Fruit fly (Drosophila melanogaster): Measurements from ENCODE around the gene CG4995.

The CG4995 gene

DNA sequence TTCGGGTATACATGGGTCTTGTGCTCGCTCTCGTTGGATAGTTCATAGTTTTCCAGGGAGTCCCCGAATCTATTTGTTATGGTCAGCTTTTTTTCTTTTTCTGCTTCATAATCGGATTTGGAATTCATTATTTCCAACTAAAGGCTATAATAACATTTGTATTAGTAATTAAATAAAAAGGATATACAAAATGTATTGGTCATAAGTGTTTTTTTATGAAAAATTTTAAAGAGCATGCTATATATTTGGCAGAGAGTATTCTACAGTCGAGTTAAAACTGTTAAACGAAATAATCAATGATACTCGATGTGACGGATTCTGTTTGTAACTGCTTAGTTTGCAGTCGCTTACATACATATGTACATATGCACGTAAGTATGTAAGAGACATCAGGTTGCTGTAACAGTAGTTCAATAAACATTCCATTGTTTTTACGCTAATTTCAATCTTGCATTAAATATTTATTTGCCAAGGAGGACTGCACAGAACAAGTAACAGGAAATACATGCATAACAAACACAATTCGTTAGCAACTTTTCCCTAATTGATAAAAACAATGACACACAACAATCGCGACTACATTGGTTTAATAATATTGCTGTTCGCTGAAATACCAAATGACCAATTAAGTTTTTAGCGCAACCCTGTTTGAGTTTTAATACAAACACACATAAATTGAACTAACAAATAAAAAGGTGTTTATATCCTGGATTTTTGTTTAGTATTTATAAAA, 23.0 kb upstream of the CG4995 start (continued):
- TF ChIP-seq CG10274 (GFP tag; optimal IDR thresholded peaks at IDR 0.05) (no peak), hkb (optimal IDR thresholded peaks at IDR 0.05) (no peak), hkb (GFP tag; IDR thresholded peaks at IDR 0.05) (0 out of 2 replicates have a peak, but pooled peaks have one; percentile 13), CG13287 (GFP tag; IDR thresholded peaks at IDR 0.05; ENCODE audit: partially characterized antibody) (0 out of 2 replicates have a peak, but pooled peaks have one; percentile 50), Xbp1 (GFP tag; optimal IDR thresholded peaks at IDR 0.05) (peak; percentile 16), Ada2b (GFP tag; IDR thresholded peaks at IDR 0.05) (no peak), grau (tag; optimal IDR thresholded peaks at IDR 0.05) (peak; percentile 36), scrt (GFP tag; optimal IDR thresholded peaks at IDR 0.05) (no peak), ato (GFP tag; IDR thresholded peaks at IDR 0.05; ENCODE audit: partially characterized antibody) (no peak), tap (tag; optimal IDR thresholded peaks at IDR 0.05) (peak; percentile 6), CG31365 (tag; optimal IDR thresholded peaks at IDR 0.05) (peak; percentile 55), phol (tag; optimal IDR thresholded peaks at IDR 0.05) (peak; percentile 5), HLH3B (GFP tag; IDR thresholded peaks at IDR 0.05) (no peak), gcm2 (GFP tag; optimal IDR thresholded peaks at IDR 0.05) (no peak), fd96Cb (tag; optimal IDR thresholded peaks at IDR 0.05) (peak; percentile 9), pum (GFP tag; optimal IDR thresholded peaks at IDR 0.05) (no peak), mam (GFP tag; optimal IDR thresholded peaks at IDR 0.05) (no peak)

DNA sequence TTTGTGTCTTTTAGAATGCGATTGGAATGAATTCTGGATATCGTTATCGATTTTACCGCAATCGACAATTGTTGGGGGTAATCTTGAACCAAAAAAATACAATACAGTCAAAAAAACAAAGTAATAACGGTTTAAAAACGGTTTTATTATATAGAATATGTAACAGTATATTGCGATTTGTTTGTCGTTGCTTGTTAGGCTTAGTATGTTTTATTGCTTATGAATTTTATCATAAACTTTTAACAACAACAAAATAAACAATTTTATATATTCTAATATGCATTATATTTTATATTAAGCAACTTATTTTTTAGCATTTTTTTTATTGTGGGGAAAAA, 22.5 kb upstream of the CG4995 start, which contains the start of gene CYLD:
Gene CYLD (minus strand): TSS at position 38 of the 338 bp plus-strand sequence.
- peak; percentile 77 for TF ChIP-seq stc (GFP tag; IDR thresholded peaks at IDR 0.05)
- TF ChIP-seq Dbx (GFP tag; IDR thresholded peaks at IDR 0.05), result peak; percentile 57; the same call in 1 of the 3 replicates
- peak; percentile 64 for TF ChIP-seq CG12769 (tag; optimal IDR thresholded peaks at IDR 0.05)
- no peak for TF ChIP-seq CTCF (GFP tag; optimal IDR thresholded peaks at IDR 0.05)
- no peak for TF ChIP-seq vfl (GFP tag; optimal IDR thresholded peaks at IDR 0.05)
- peak; percentile 47 for TF ChIP-seq CG3065 (GFP tag; optimal IDR thresholded peaks at IDR 0.05)
- TF ChIP-seq ato (GFP tag; IDR thresholded peaks at IDR 0.05; ENCODE audit: partially characterized antibody), result no peak
- peak; percentile 44 for TF ChIP-seq CG7271 (tag; optimal IDR thresholded peaks at IDR 0.05)
- no peak for TF ChIP-seq CG8359 (GFP tag; optimal IDR thresholded peaks at IDR 0.05; ENCODE audit: borderline replicate concordance)
- no peak for TF ChIP-seq CG32767 (GFP tag; IDR thresholded peaks at IDR 0.05)
- no peak for TF ChIP-seq luna (GFP tag; optimal IDR thresholded peaks at IDR 0.05)
- no peak for TF ChIP-seq ab (GFP tag; optimal IDR thresholded peaks at IDR 0.05)
- no peak for TF ChIP-seq hb (GFP tag; IDR thresholded peaks at IDR 0.05; ENCODE audit: partially characterized antibody)
- peak; percentile 58 for TF ChIP-seq CG13894 (tag; optimal IDR thresholded peaks at IDR 0.05)
- no peak for TF ChIP-seq peb (GFP tag; IDR thresholded peaks at IDR 0.05)
- TF ChIP-seq CG30403 (GFP tag; optimal IDR thresholded peaks at IDR 0.05), result peak; percentile 80
- no peak for TF ChIP-seq h (optimal IDR thresholded peaks at IDR 0.05)
- TF ChIP-seq ttk (GFP tag; IDR thresholded peaks at IDR 0.05), result no peak
- TF ChIP-seq CG10209 (GFP tag; optimal IDR thresholded peaks at IDR 0.05), result peak; percentile 52
- peak; percentile 41; the same call in 1 of the 2 replicates for TF ChIP-seq seq (GFP tag; IDR thresholded peaks at IDR 0.05)
- no peak for TF ChIP-seq CG12236 (GFP tag; optimal IDR thresholded peaks at IDR 0.05)
- no peak for TF ChIP-seq Sry-β (GFP tag; optimal IDR thresholded peaks at IDR 0.05)
- peak; percentile 83 for TF ChIP-seq CG2678 (tag; optimal IDR thresholded peaks at IDR 0.05)
- TF ChIP-seq CG12155 (GFP tag; optimal IDR thresholded peaks at IDR 0.05), result peak; percentile 41
- TF ChIP-seq pzg (GFP tag; optimal IDR thresholded peaks at IDR 0.05), result peak; percentile 32
- TF ChIP-seq CG13624 (GFP tag; optimal IDR thresholded peaks at IDR 0.05), result peak; percentile 44
- TF ChIP-seq Oli (tag; optimal IDR thresholded peaks at IDR 0.05), result peak; percentile 59
- TF ChIP-seq mirr (GFP tag; optimal IDR thresholded peaks at IDR 0.05), result no peak
- peak; percentile 65 for TF ChIP-seq Dref (GFP tag; IDR thresholded peaks at IDR 0.05)
- TF ChIP-seq CG30431 (GFP tag; optimal IDR thresholded peaks at IDR 0.05), result no peak
- TF ChIP-seq otp (GFP tag; IDR thresholded peaks at IDR 0.05), result no peak
- no peak; the same call in 2 of the 3 replicates for TF ChIP-seq CG14860 (GFP tag; IDR thresholded peaks at IDR 0.05; ENCODE audit: partially characterized antibody)
- no peak for TF ChIP-seq CG11456 (GFP tag; IDR thresholded peaks at IDR 0.05)
- peak; percentile 74; the same call in 1 of the 2 replicates for TF ChIP-seq Rfx (GFP tag; IDR thresholded peaks at IDR 0.05)
- no peak for TF ChIP-seq ftz-f1 (GFP tag; optimal IDR thresholded peaks at IDR 0.05)
